Fruit fly (Drosophila melanogaster) whole organism, pupa: ENCODE measurements around the gene CG3719.

Source experiments
- CG10348 ChIP-seq: fragments of 200-800 bp; sonication (Bioruptor generic); IDR thresholded peaks from 2 replicates; pipeline ENCODE4 v1.3.6; 2022; ENCODE audit warnings: missing biosample characterization, missing genetic modification characterization
- CG32121 ChIP-seq: fragments of 200-800 bp; sonication (Bioruptor generic); IDR thresholded peaks from 2 replicates; pipeline ENCODE4 v1.3.6; 2022; ENCODE audit warnings: missing biosample characterization, missing genetic modification characterization
- CG4496 ChIP-seq: fragments of 200-800 bp; sonication (Bioruptor generic); IDR thresholded peaks from 3 replicates; pipeline ENCODE4 v1.3.6; 2022; ENCODE audit warnings: missing biosample characterization, missing genetic modification characterization
- Pif1B ChIP-seq: fragments of 200-800 bp; sonication (Bioruptor generic); optimal IDR thresholded peaks from 3 replicates; lab custom pipeline; 2016; ENCODE audit warnings: missing biosample characterization, missing genetic modification characterization

DNA sequence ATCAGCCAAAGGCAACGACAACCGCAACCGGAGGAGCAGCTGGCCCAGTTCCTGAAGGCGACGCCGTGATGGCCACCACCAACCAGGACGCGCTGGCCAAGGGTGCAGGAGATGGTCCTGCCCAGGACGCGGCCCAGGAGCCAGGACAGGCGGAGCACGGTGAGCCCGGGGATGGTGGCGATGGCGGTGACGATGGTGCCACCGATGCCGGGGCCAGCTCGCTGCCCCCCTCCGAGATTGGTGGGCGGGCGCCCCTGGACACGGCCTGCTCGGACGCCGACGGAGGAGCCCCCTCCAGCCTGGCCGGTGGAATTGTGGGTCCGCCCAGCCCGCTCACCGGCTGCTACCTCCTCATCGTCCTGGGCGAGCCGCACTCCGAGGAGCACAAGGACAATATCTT lies 34.0 kb upstream of the CG3719 start:
- TF ChIP-seq CG4496 (GFP tag; lab: Robert Waterston, UW) (no peak), CG32121 (no peak), Pif1B (GFP tag; lab: Kevin White, UChicago) (no peak), CG10348 (no peak)
